Worm (Caenorhabditis elegans): ENCODE data around the gene F40C5.2.
"Not testable (repeated sequence)": the region's sequence is repeated elsewhere in the genome, so short reads cannot be mapped to it uniquely, and the experiment has no call there.

Gene F40C5.2

DNA sequence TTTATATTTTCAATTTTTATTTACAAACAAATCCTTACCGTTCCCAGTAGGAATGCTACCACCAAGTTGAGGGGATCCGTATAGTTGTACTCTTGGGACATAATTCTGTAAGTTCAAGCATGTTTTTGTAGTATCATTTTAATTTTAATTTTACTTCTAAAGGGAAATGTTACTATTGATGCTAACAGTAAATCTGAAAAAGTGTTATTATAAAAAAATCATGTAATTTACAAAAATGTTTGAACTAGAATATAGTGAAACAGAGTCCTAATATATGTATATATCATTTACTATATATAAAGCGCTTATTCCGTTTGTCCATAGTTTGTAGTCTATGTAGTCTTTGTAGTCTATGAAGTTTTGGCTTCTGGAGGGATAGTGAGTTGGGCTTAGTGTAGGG is 49.8 kb downstream of the F40C5.2 start, which contains the start of gene srx-93:
Gene srx-93, minus strand, starts transcription at position 101 of the 400 bp plus-strand sequence.
- not testable (repeated sequence) for TF ChIP-seq ceh-100 (GFP tag; IDR thresholded peaks at IDR 0.05); lin-40 (tag; optimal IDR thresholded peaks at IDR 0.05); T26A5.8 (tag; optimal IDR thresholded peaks at IDR 0.05)

All from whole organism, young adult.